Worm (Caenorhabditis elegans) whole organism, L3 larva: ENCODE results near the gene sra-10.

Experiments used
- ceh-16 ChIP-seq: sonication (generic microtip); optimal IDR thresholded peaks from 2 replicates; lab custom pipeline; 2017; ENCODE audit warnings: missing biosample characterization, missing genetic modification characterization
- ceh-28 ChIP-seq: fragments of 150-350 bp; optimal IDR thresholded peaks from 2 replicates; lab custom pipeline; 2014; ENCODE audit warnings: missing biosample characterization, missing genetic modification reagents, missing genetic modification characterization
- ceh-82 ChIP-seq: fragments of 150-350 bp; optimal IDR thresholded peaks from 2 replicates; lab custom pipeline; 2014; ENCODE audit warnings: missing biosample characterization, missing genetic modification characterization
- ceh-9 ChIP-seq: sonication (generic microtip); optimal IDR thresholded peaks from 2 replicates; lab custom pipeline; 2018; ENCODE audit warnings: missing biosample characterization, missing genetic modification characterization
- daf-12 ChIP-seq: fragments of 150-350 bp; optimal IDR thresholded peaks from 2 replicates; lab custom pipeline; 2014; ENCODE audit warnings: missing biosample characterization, missing genetic modification reagents, missing genetic modification characterization
- egl-5 ChIP-seq: fragments of 150-350 bp; optimal IDR thresholded peaks from 2 replicates; lab custom pipeline; 2017; ENCODE audit warnings: missing biosample characterization, missing genetic modification reagents, missing genetic modification characterization, inconsistent platforms
- elt-1 ChIP-seq: fragments of 150-350 bp; optimal IDR thresholded peaks from 2 replicates; lab custom pipeline; 2014; ENCODE audit warnings: missing biosample characterization, missing genetic modification characterization
- elt-3 ChIP-seq, 3 experiments: fragments of 150-350 bp in 1 of 3; sonication (generic microtip) in 2 of 3; optimal IDR thresholded peaks; 2 replicates in 2 of 3; 4 replicates in 1 of 3; lab custom pipeline; 2014 to 2017; ENCODE audit warnings: missing biosample characterization in 3 of 3, missing genetic modification characterization in 3 of 3
- eor-1 ChIP-seq, 2 experiments: fragments of 150-350 bp; optimal IDR thresholded peaks; 2 replicates each; lab custom pipeline; 2014 to 2018; ENCODE audit warnings: missing biosample characterization in 2 of 2, missing genetic modification characterization in 2 of 2
- fkh-10 ChIP-seq: sonication (generic microtip); optimal IDR thresholded peaks from 2 replicates; lab custom pipeline; 2017; ENCODE audit warnings: missing biosample characterization, missing genetic modification reagents, missing genetic modification characterization
- fkh-2 ChIP-seq: fragments of 150-350 bp; optimal IDR thresholded peaks from 2 replicates; lab custom pipeline; 2014; ENCODE audit warnings: missing biosample characterization, missing genetic modification reagents, missing genetic modification characterization
- fos-1 ChIP-seq: fragments of 150-350 bp; optimal IDR thresholded peaks from 2 replicates; lab custom pipeline; 2014; ENCODE audit warnings: missing biosample characterization, missing genetic modification characterization
- hmg-11 ChIP-seq: sonication (generic microtip); optimal IDR thresholded peaks from 2 replicates; lab custom pipeline; 2016; ENCODE audit warnings: missing genetic modification characterization, missing compliant biosample characterization
- jun-1 ChIP-seq: fragments of 150-350 bp; optimal IDR thresholded peaks from 2 replicates; lab custom pipeline; 2014; ENCODE audit warnings: missing biosample characterization, missing genetic modification reagents, missing genetic modification characterization
- lin-15B ChIP-seq: fragments of 150-350 bp; optimal IDR thresholded peaks from 2 replicates; lab custom pipeline; 2014; ENCODE audit warnings: missing biosample characterization, missing genetic modification characterization
- lin-39 ChIP-seq: fragments of 150-350 bp; optimal IDR thresholded peaks from 2 replicates; lab custom pipeline; 2018; ENCODE audit warnings: missing biosample characterization, missing genetic modification reagents, missing genetic modification characterization
- lsy-12 ChIP-seq: sonication (generic microtip); optimal IDR thresholded peaks from 2 replicates; lab custom pipeline; 2016; ENCODE audit warnings: mild to moderate bottlenecking, missing genetic modification characterization, missing compliant biosample characterization
- mdl-1 ChIP-seq: fragments of 150-350 bp; optimal IDR thresholded peaks from 2 replicates; lab custom pipeline; 2014; ENCODE audit warnings: missing biosample characterization, missing genetic modification characterization
- mml-1 ChIP-seq: fragments of 150-350 bp; sonication (generic microtip); optimal IDR thresholded peaks from 3 replicates; lab custom pipeline; 2014; ENCODE audit warnings: missing biosample characterization, missing genetic modification characterization
- nfya-1 ChIP-seq: sonication (generic microtip); optimal IDR thresholded peaks from 2 replicates; lab custom pipeline; 2017; ENCODE audit warnings: missing genetic modification characterization, mild to moderate bottlenecking, missing compliant biosample characterization, antibody characterized with exemption, moderate library complexity; ENCODE audit not compliant: insufficient read depth
- nhr-11 ChIP-seq: fragments of 150-350 bp; optimal IDR thresholded peaks from 2 replicates; lab custom pipeline; 2014; ENCODE audit warnings: missing biosample characterization, missing genetic modification characterization
- nhr-12 ChIP-seq: fragments of 150-350 bp; optimal IDR thresholded peaks from 2 replicates; lab custom pipeline; 2014; ENCODE audit warnings: missing biosample characterization, missing genetic modification characterization
- nhr-23 ChIP-seq: fragments of 150-350 bp; optimal IDR thresholded peaks from 2 replicates; lab custom pipeline; 2014; ENCODE audit warnings: missing biosample characterization, missing genetic modification reagents, missing genetic modification characterization
- nhr-237 ChIP-seq: fragments of 150-350 bp; optimal IDR thresholded peaks from 2 replicates; lab custom pipeline; 2014; ENCODE audit warnings: missing biosample characterization, missing genetic modification characterization
- nhr-25 ChIP-seq: sonication (generic microtip); optimal IDR thresholded peaks from 2 replicates; lab custom pipeline; 2017; ENCODE audit warnings: missing biosample characterization, missing genetic modification characterization
- nhr-43 ChIP-seq: sonication (generic microtip); optimal IDR thresholded peaks from 2 replicates; lab custom pipeline; 2016; ENCODE audit warnings: mild to moderate bottlenecking, missing genetic modification characterization, missing compliant biosample characterization; ENCODE audit not compliant: poor library complexity, severe bottlenecking
- nhr-67 ChIP-seq: fragments of 150-350 bp; optimal IDR thresholded peaks from 2 replicates; lab custom pipeline; 2014; ENCODE audit warnings: missing biosample characterization, missing genetic modification characterization
- nhr-76 ChIP-seq: fragments of 150-350 bp; sonication (generic microtip); optimal IDR thresholded peaks from 5 replicates; lab custom pipeline; 2014; ENCODE audit warnings: missing biosample characterization, missing genetic modification characterization
- nhr-77 ChIP-seq: fragments of 150-350 bp; optimal IDR thresholded peaks from 2 replicates; lab custom pipeline; 2014; ENCODE audit warnings: missing biosample characterization, missing genetic modification characterization
- sea-2 ChIP-seq: fragments of 150-350 bp; sonication (generic microtip); optimal IDR thresholded peaks from 4 replicates; lab custom pipeline; 2014; ENCODE audit warnings: missing biosample characterization, missing genetic modification reagents, missing genetic modification characterization
- skn-1 ChIP-seq: fragments of 150-350 bp; optimal IDR thresholded peaks from 2 replicates; lab custom pipeline; 2014; ENCODE audit warnings: missing biosample characterization, missing genetic modification characterization
- snpc-4 ChIP-seq: fragments of 150-350 bp; optimal IDR thresholded peaks from 2 replicates; lab custom pipeline; 2014; ENCODE audit warnings: missing biosample characterization, missing genetic modification characterization
- tbx-2 ChIP-seq: sonication (generic microtip); optimal IDR thresholded peaks from 2 replicates; lab custom pipeline; 2016; ENCODE audit warnings: mild to moderate bottlenecking, missing genetic modification characterization, missing compliant biosample characterization
- unc-39 ChIP-seq: sonication (generic microtip); optimal IDR thresholded peaks from 4 replicates; lab custom pipeline; 2017; ENCODE audit warnings: missing biosample characterization, missing genetic modification characterization
- unc-62 ChIP-seq: fragments of 150-350 bp; sonication (generic microtip); optimal IDR thresholded peaks from 4 replicates; lab custom pipeline; 2014; ENCODE audit warnings: missing biosample characterization, missing genetic modification reagents, missing genetic modification characterization
- zag-1 ChIP-seq: fragments of 150-350 bp; optimal IDR thresholded peaks from 2 replicates; lab custom pipeline; 2014; ENCODE audit warnings: missing biosample characterization, missing genetic modification characterization
- ztf-11 ChIP-seq: fragments of 150-350 bp; optimal IDR thresholded peaks from 2 replicates; lab custom pipeline; 2014; ENCODE audit warnings: missing biosample characterization, missing genetic modification characterization
- ztf-4 ChIP-seq: fragments of 150-350 bp; optimal IDR thresholded peaks from 2 replicates; lab custom pipeline; 2014; ENCODE audit warnings: missing biosample characterization, missing genetic modification characterization

The sra-10 gene

ce11 chrII:10885868-10886514 is 8.9 kb downstream of the sra-10 start, which contains the start of gene F44F4.3:
Gene F44F4.3, minus strand, starts transcription at chrII:10885918.
- TF ChIP-seq nhr-23 (peak; percentile 68), nfya-1 (no peak), mml-1 (no peak)

- no peak for TF ChIP-seq nhr-11 (tag; lab: Kevin White, UChicago)
- TF ChIP-seq ztf-4 (tag; lab: Kevin White, UChicago): no peak
- no peak for TF ChIP-seq ceh-16 (tag; lab: Kevin White, UChicago)
- TF ChIP-seq ceh-82 (tag; lab: Kevin White, UChicago): no peak
- no peak for TF ChIP-seq sea-2
- TF ChIP-seq, all 47 proteins: peak for 0
These were observed 9.6 kb downstream of the sra-10 start for ce11 chrII:10885250-10885649.

ce11 chrII:10884396-10884795 is 10.5 kb downstream of the sra-10 start, which contains the start of gene egg-3:
Gene egg-3, minus strand, starts transcription at chrII:10884441.
- TF ChIP-seq nhr-43 (tag; lab: Kevin White, UChicago) (no peak), nhr-237 (tag; lab: Kevin White, UChicago) (no peak), jun-1 (tag; lab: Kevin White, UChicago) (no peak), mml-1 (no peak), elt-3 (tag; optimal IDR thresholded peaks at IDR 0.05; lab: Kevin White, UChicago) (no peak), mdl-1 (tag; lab: Kevin White, UChicago) (no peak), ceh-82 (tag; lab: Kevin White, UChicago) (no peak)
- TF ChIP-seq, all 47 proteins: peak for 0

ce11 chrII:10880625-10881024 is 14.3 kb downstream of the sra-10 start, which contains the start of gene lurp-1:
Gene lurp-1, plus strand, starts transcription at chrII:10880925.
- TF ChIP-seq lin-15B (tag; lab: Kevin White, UChicago): no peak
- TF ChIP-seq ceh-28 (tag; lab: Kevin White, UChicago): no peak
- TF ChIP-seq nhr-23: no peak
- no peak for TF ChIP-seq mdl-1 (tag; lab: Kevin White, UChicago)
- TF ChIP-seq nhr-11 (tag; lab: Kevin White, UChicago): no peak
- TF ChIP-seq ztf-11 (tag; lab: Kevin White, UChicago): no peak
- no peak for TF ChIP-seq snpc-4
- TF ChIP-seq nhr-237 (tag; lab: Kevin White, UChicago): no peak
- TF ChIP-seq nhr-77 (tag; lab: Kevin White, UChicago): no peak
- no peak for TF ChIP-seq mml-1
- no peak for TF ChIP-seq nhr-25 (tag; lab: Kevin White, UChicago)
- no peak for TF ChIP-seq nhr-76 (tag; lab: Kevin White, UChicago)
- no peak for TF ChIP-seq fkh-2 (tag; lab: Kevin White, UChicago)
- TF ChIP-seq, all 47 proteins: peak for 0

- TF ChIP-seq ztf-11 (tag; lab: Kevin White, UChicago) (no peak), nfya-1 (no peak), ceh-28 (tag; lab: Kevin White, UChicago) (no peak), unc-62 (GFP tag; lab: Kevin White, UChicago) (no peak), eor-1 (tag; optimal IDR thresholded peaks at IDR 0.05; lab: Kevin White, UChicago) (no peak), ceh-9 (tag; lab: Kevin White, UChicago) (no peak), sea-2 (no peak), elt-1 (tag; lab: Kevin White, UChicago) (no peak), nhr-76 (tag; lab: Kevin White, UChicago) (no peak), unc-39 (tag; lab: Kevin White, UChicago) (no peak), ceh-82 (tag; lab: Kevin White, UChicago) (no peak)
- TF ChIP-seq, all 47 proteins: peak for 0
These were observed 21.3 kb downstream of the sra-10 start, which contains the start of gene orc-2 for ce11 chrII:10873631-10874030. Gene orc-2, plus strand, starts transcription at chrII:10873931.

- no peak for TF ChIP-seq daf-12 (tag; lab: Kevin White, UChicago)
- no peak for TF ChIP-seq nhr-77 (tag; lab: Kevin White, UChicago)
- TF ChIP-seq nhr-25 (tag; lab: Kevin White, UChicago): peak; percentile 82
- peak; percentile 63 for TF ChIP-seq ceh-82 (tag; lab: Kevin White, UChicago)
- TF ChIP-seq ztf-4 (tag; lab: Kevin White, UChicago): no peak
- TF ChIP-seq eor-1 (tag; optimal IDR thresholded peaks at IDR 0.05; lab: Kevin White, UChicago): no peak
- no peak for TF ChIP-seq nhr-67 (tag; lab: Kevin White, UChicago)
- no peak for TF ChIP-seq unc-39 (tag; lab: Kevin White, UChicago)
- peak; percentile 87 for TF ChIP-seq snpc-4
- no peak for TF ChIP-seq zag-1 (tag; lab: Kevin White, UChicago)
- peak; percentile 31 for TF ChIP-seq fkh-10 (GFP tag; lab: Kevin White, UChicago)
- TF ChIP-seq ceh-16 (tag; lab: Kevin White, UChicago): no peak
- peak; percentile 75 for TF ChIP-seq nhr-43 (tag; lab: Kevin White, UChicago)
- no peak for TF ChIP-seq fos-1 (tag; lab: Kevin White, UChicago)
- TF ChIP-seq lin-39 (tag; lab: Kevin White, UChicago): peak; percentile 80
- TF ChIP-seq elt-1 (tag; lab: Kevin White, UChicago): peak; percentile 30
- no peak for TF ChIP-seq nhr-76 (tag; lab: Kevin White, UChicago)
- peak; percentile 16 for TF ChIP-seq lsy-12
- no peak for TF ChIP-seq ceh-9 (tag; lab: Kevin White, UChicago)
- TF ChIP-seq hmg-11 (tag; lab: Kevin White, UChicago): peak; percentile 60
- peak; percentile 62 for TF ChIP-seq egl-5 (tag; lab: Kevin White, UChicago)
- no peak for TF ChIP-seq nhr-12 (tag; lab: Kevin White, UChicago)
- no peak for TF ChIP-seq skn-1 (tag; lab: Kevin White, UChicago)
- TF ChIP-seq tbx-2 (tag; lab: Kevin White, UChicago): no peak
- TF ChIP-seq elt-3 (tag; optimal IDR thresholded peaks at IDR 0.05; lab: Kevin White, UChicago): no peak
These were observed 22.4 kb downstream of the sra-10 start, which contains the start of the genes cyn-4 and copz-1 for ce11 chrII:10872541-10872940. Gene cyn-4, minus strand, starts transcription at chrII:10872611. Gene copz-1, plus strand, starts transcription at chrII:10872879.
